Fruit fly (Drosophila melanogaster): ENCODE results near the gene CG4332.
"Not testable (repeated sequence)": the region's sequence is repeated elsewhere in the genome, so short reads cannot be mapped to it uniquely, and the experiment has no call there.

CG4332 gene

dm6 chrX:13159481-13159880 lies 4.6 kb downstream of the CG4332 start, which contains the start of the genes Bap60 and CG12096:
Gene Bap60, minus strand, starts transcription at chrX:13159508.
Gene CG12096, plus strand, starts transcription at chrX:13159604.
- no peak for TF ChIP-seq Ets98B (GFP tag; IDR thresholded peaks at IDR 0.05)
- no peak for TF ChIP-seq Pif1A (GFP tag; optimal IDR thresholded peaks at IDR 0.05)
- no peak for TF ChIP-seq D1 (tag; optimal IDR thresholded peaks at IDR 0.05)
- peak; percentile 10 for TF ChIP-seq gl (tag; optimal IDR thresholded peaks at IDR 0.05)
- no peak for TF ChIP-seq rn (GFP tag; IDR thresholded peaks at IDR 0.05)
- peak; percentile 68 for TF ChIP-seq CG8159 (tag; optimal IDR thresholded peaks at IDR 0.05)
- no peak for TF ChIP-seq Pif1B (GFP tag; optimal IDR thresholded peaks at IDR 0.05)
- peak; percentile 53 for TF ChIP-seq CG17806 (tag; optimal IDR thresholded peaks at IDR 0.05)
- peak; percentile 43 for TF ChIP-seq CG9948 (tag; optimal IDR thresholded peaks at IDR 0.05)
- TF ChIP-seq fd96Ca (GFP tag; IDR thresholded peaks at IDR 0.05), result peak; percentile 77; the same call in 2 of the 3 replicates
- no peak for TF ChIP-seq EcR (GFP tag; optimal IDR thresholded peaks at IDR 0.05)
- TF ChIP-seq CG13204 (GFP tag; optimal IDR thresholded peaks at IDR 0.05), result no peak
- TF ChIP-seq CG15710 (tag; optimal IDR thresholded peaks at IDR 0.05), result peak; percentile 75
- no peak for TF ChIP-seq CG8301 (tag; optimal IDR thresholded peaks at IDR 0.05)
- peak; percentile 54 for TF ChIP-seq CG34367 (tag; optimal IDR thresholded peaks at IDR 0.05)
- TF ChIP-seq CG14655 (GFP tag; optimal IDR thresholded peaks at IDR 0.05), result no peak
- TF ChIP-seq CG32121 (GFP tag; IDR thresholded peaks at IDR 0.05), result 0 out of 2 replicates have a peak, but pooled peaks have one; percentile 16
- no peak for TF ChIP-seq CG10348 (GFP tag; IDR thresholded peaks at IDR 0.05)
- TF ChIP-seq CG12605 (GFP tag; IDR thresholded peaks at IDR 0.05), result no peak
- TF ChIP-seq CG4496 (GFP tag; IDR thresholded peaks at IDR 0.05), result peak; percentile 73; the same call in 2 of the 3 replicates
- peak; percentile 51 for TF ChIP-seq Snoo (tag; optimal IDR thresholded peaks at IDR 0.05)

- TF ChIP-seq CG15710 (tag; optimal IDR thresholded peaks at IDR 0.05) (no peak), Ets98B (GFP tag; IDR thresholded peaks at IDR 0.05) (no peak), CG10348 (GFP tag; IDR thresholded peaks at IDR 0.05) (no peak), CG32121 (GFP tag; IDR thresholded peaks at IDR 0.05) (no peak), fd96Ca (GFP tag; IDR thresholded peaks at IDR 0.05) (no peak), CG9948 (tag; optimal IDR thresholded peaks at IDR 0.05) (no peak), CG14655 (GFP tag; optimal IDR thresholded peaks at IDR 0.05) (no peak), EcR (GFP tag; optimal IDR thresholded peaks at IDR 0.05) (no peak), Pif1A (GFP tag; optimal IDR thresholded peaks at IDR 0.05) (no peak), CG8301 (tag; optimal IDR thresholded peaks at IDR 0.05) (no peak), CG12605 (GFP tag; IDR thresholded peaks at IDR 0.05) (no peak), Snoo (tag; optimal IDR thresholded peaks at IDR 0.05) (no peak), CG13204 (GFP tag; optimal IDR thresholded peaks at IDR 0.05) (no peak), CG8159 (tag; optimal IDR thresholded peaks at IDR 0.05) (no peak), gl (tag; optimal IDR thresholded peaks at IDR 0.05) (no peak), Pif1B (GFP tag; optimal IDR thresholded peaks at IDR 0.05) (no peak), CG34367 (tag; optimal IDR thresholded peaks at IDR 0.05) (no peak), D1 (tag; optimal IDR thresholded peaks at IDR 0.05) (no peak), CG17806 (tag; optimal IDR thresholded peaks at IDR 0.05) (no peak)
Observed at dm6 chrX:13172865-13173264, 18.0 kb downstream of the CG4332 start.

- peak; percentile 46; the same call in 1 of the 3 replicates for TF ChIP-seq CG4496 (GFP tag; IDR thresholded peaks at IDR 0.05)
- TF ChIP-seq CG12605 (GFP tag; IDR thresholded peaks at IDR 0.05), result 0 out of 2 replicates have a peak, but pooled peaks have one; percentile 10
Observed at dm6 chrX:13177720-13178119, 22.9 kb downstream of the CG4332 start, which contains the start of gene CG32640. Gene CG32640, plus strand, starts transcription at chrX:13178005.

- TF ChIP-seq CG13204 (GFP tag; optimal IDR thresholded peaks at IDR 0.05); CG9948 (tag; optimal IDR thresholded peaks at IDR 0.05); CG10348 (GFP tag; IDR thresholded peaks at IDR 0.05): not testable (repeated sequence)
Observed at dm6 chrX:13184178-13184577, 29.3 kb downstream of the CG4332 start, which contains the start of gene CG32641. Gene CG32641, plus strand, starts transcription at chrX:13184478.

dm6 chrX:13189032-13189431 lies 34.2 kb downstream of the CG4332 start, which contains the start of gene Lgr4:
Gene Lgr4, minus strand, starts transcription at chrX:13189164.
- TF ChIP-seq CG8159 (tag; optimal IDR thresholded peaks at IDR 0.05), result no peak
- peak; percentile 67 for TF ChIP-seq CG12605 (GFP tag; IDR thresholded peaks at IDR 0.05)
- no peak for TF ChIP-seq fd96Ca (GFP tag; IDR thresholded peaks at IDR 0.05)
- no peak for TF ChIP-seq gl (tag; optimal IDR thresholded peaks at IDR 0.05)
- TF ChIP-seq CG32121 (GFP tag; IDR thresholded peaks at IDR 0.05), result peak; percentile 17; the same call in 1 of the 2 replicates

dm6 chrX:13191783-13192182 lies 36.9 kb downstream of the CG4332 start, which contains the start of gene CG12723:
Gene CG12723, minus strand, starts transcription at chrX:13191883.
- TF ChIP-seq CG34367 (tag; optimal IDR thresholded peaks at IDR 0.05) (no peak), CG17806 (tag; optimal IDR thresholded peaks at IDR 0.05) (no peak), CG4496 (GFP tag; IDR thresholded peaks at IDR 0.05) (no peak), fd96Ca (GFP tag; IDR thresholded peaks at IDR 0.05) (no peak), gl (tag; optimal IDR thresholded peaks at IDR 0.05) (no peak), Snoo (tag; optimal IDR thresholded peaks at IDR 0.05) (no peak), Pif1A (GFP tag; optimal IDR thresholded peaks at IDR 0.05) (no peak), Pif1B (GFP tag; optimal IDR thresholded peaks at IDR 0.05) (no peak), CG32121 (GFP tag; IDR thresholded peaks at IDR 0.05) (no peak)

- TF ChIP-seq CG8301 (tag; optimal IDR thresholded peaks at IDR 0.05) (no peak), D1 (tag; optimal IDR thresholded peaks at IDR 0.05) (no peak), CG12605 (GFP tag; IDR thresholded peaks at IDR 0.05) (no peak), CG15710 (tag; optimal IDR thresholded peaks at IDR 0.05) (no peak), CG8159 (tag; optimal IDR thresholded peaks at IDR 0.05) (no peak), gl (tag; optimal IDR thresholded peaks at IDR 0.05) (no peak), rn (GFP tag; IDR thresholded peaks at IDR 0.05) (no peak), Ets98B (GFP tag; IDR thresholded peaks at IDR 0.05) (no peak), CG10348 (GFP tag; IDR thresholded peaks at IDR 0.05) (no peak), CG4496 (GFP tag; IDR thresholded peaks at IDR 0.05) (no peak), EcR (GFP tag; optimal IDR thresholded peaks at IDR 0.05) (no peak), fd96Ca (GFP tag; IDR thresholded peaks at IDR 0.05) (no peak), Pif1B (GFP tag; optimal IDR thresholded peaks at IDR 0.05) (no peak), CG34367 (tag; optimal IDR thresholded peaks at IDR 0.05) (no peak), Pif1A (GFP tag; optimal IDR thresholded peaks at IDR 0.05) (no peak), CG14655 (GFP tag; optimal IDR thresholded peaks at IDR 0.05) (no peak), CG32121 (GFP tag; IDR thresholded peaks at IDR 0.05) (no peak), CG13204 (GFP tag; optimal IDR thresholded peaks at IDR 0.05) (no peak), Snoo (tag; optimal IDR thresholded peaks at IDR 0.05) (no peak)
Observed at dm6 chrX:13192239-13192638, 37.4 kb downstream of the CG4332 start.
